Fruit fly (Drosophila melanogaster): ENCODE measurements around the gene CG13040.

DNA sequence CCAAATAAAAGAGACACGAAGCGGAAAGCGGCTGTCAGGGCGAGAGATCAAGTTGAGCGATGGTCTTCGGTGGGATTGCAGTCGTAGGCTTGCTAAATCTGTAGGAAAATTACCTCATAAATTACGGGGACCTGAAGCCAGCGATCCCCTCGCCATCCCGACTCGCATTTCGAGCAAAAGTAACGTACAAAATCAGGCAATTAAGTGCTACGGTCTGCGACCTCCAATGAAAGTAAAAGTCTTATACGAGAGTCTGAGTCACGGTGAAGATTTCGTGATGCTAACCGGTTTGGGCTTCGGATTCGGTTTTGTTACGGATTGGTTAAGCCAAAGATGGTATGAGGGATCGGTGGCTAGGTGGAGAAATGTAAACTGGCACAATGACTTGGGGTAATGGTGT is 13.3 kb upstream of the CG13040 start:
- TF ChIP-seq CG14711 (tag; optimal IDR thresholded peaks at IDR 0.05) (no peak), tj (GFP tag; optimal IDR thresholded peaks at IDR 0.05) (no peak), toe (GFP tag; optimal IDR thresholded peaks at IDR 0.05) (no peak), bab1 (GFP tag; optimal IDR thresholded peaks at IDR 0.05) (no peak), CG33017 (tag; optimal IDR thresholded peaks at IDR 0.05) (no peak), Hr96 (GFP tag; optimal IDR thresholded peaks at IDR 0.05) (no peak), CG7045 (GFP tag; optimal IDR thresholded peaks at IDR 0.05) (no peak), CG11617 (GFP tag; optimal IDR thresholded peaks at IDR 0.05) (no peak), CG5204 (GFP tag; optimal IDR thresholded peaks at IDR 0.05) (no peak), CG7101 (tag; optimal IDR thresholded peaks at IDR 0.05) (no peak), cic (GFP tag; optimal IDR thresholded peaks at IDR 0.05) (no peak), Clk (GFP tag; optimal IDR thresholded peaks at IDR 0.05) (no peak)

Data from whole organism, adult.